Worm (Caenorhabditis elegans): ENCODE results near the gene F16B4.2.

F16B4.2 gene

DNA sequence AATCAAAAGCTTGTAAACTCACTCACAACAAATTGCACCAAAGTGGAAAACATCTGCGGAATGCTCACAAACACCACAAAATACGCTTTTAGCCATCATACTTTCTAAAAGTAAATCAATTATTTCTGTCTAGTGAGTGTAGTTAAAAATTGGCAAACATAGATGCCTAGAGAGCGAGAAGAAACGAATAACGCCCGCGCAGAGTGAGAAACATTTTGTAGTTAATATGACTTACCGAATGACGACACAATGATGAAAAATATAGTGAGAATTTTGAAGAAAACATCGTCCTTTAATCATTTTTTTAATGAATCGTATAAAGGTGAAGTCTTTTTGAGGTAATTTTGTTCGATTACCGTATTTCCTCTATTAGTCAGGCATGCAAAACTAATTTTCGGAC is 28.5 kb downstream of the F16B4.2 start, which contains the start of gene nhr-238:
nhr-238 (minus strand) TSS at position 104 of the 400 bp plus-strand sequence.
- TF ChIP-seq tbx-37 (GFP tag; conservative IDR thresholded peaks at IDR 0.05) (no peak), sea-1 (GFP tag; conservative IDR thresholded peaks at IDR 0.05) (no peak), tbx-11 (GFP tag; IDR thresholded peaks at IDR 0.05) (no peak), ceh-36 (tag; optimal IDR thresholded peaks at IDR 0.05) (no peak), hmg-4 (GFP tag; optimal IDR thresholded peaks at IDR 0.05) (no peak), ceh-13 (GFP tag; optimal IDR thresholded peaks at IDR 0.05) (no peak), pes-1 (GFP tag; IDR thresholded peaks at IDR 0.05) (no peak), ama-1 (optimal IDR thresholded peaks at IDR 0.05) (no peak), tra-4 (tag; optimal IDR thresholded peaks at IDR 0.05) (no peak), hnd-1 (tag; optimal IDR thresholded peaks at IDR 0.05) (no peak), ets-7 (tag; optimal IDR thresholded peaks at IDR 0.05) (no peak), B0310.2 (tag; optimal IDR thresholded peaks at IDR 0.05) (no peak), F13C5.2 (tag; optimal IDR thresholded peaks at IDR 0.05) (no peak), flt-1 (GFP tag; IDR thresholded peaks at IDR 0.05) (no peak), scrt-1 (GFP tag; IDR thresholded peaks at IDR 0.05) (no peak), aly-1 (tag; optimal IDR thresholded peaks at IDR 0.05) (no peak)

DNA sequence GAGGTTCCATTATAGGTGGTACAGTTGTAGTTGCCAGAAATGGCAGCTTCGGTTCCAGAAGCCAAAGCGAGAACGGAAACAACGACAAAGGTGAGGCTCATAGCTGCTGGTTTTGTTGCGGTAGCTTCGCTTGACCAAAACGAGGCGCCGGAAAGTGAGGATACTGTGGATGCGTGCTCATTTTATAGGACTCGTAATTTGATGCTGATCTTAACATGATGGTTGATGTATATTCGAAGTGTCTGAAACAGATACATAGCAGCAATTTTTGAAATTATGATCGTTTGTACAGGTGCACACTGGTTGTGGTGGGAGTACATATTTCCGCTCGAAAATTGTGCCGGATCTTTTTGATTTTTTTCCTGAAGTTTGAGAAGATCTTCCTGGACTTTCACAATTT is 30.3 kb downstream of the F16B4.2 start, which contains the start of gene Y46H3D.8:
Y46H3D.8 (minus strand) TSS at position 101 of the 400 bp plus-strand sequence.
- TF ChIP-seq ama-1 (optimal IDR thresholded peaks at IDR 0.05) (no peak), ceh-36 (tag; optimal IDR thresholded peaks at IDR 0.05) (no peak), flt-1 (GFP tag; IDR thresholded peaks at IDR 0.05) (no peak), F13C5.2 (tag; optimal IDR thresholded peaks at IDR 0.05) (no peak), pes-1 (GFP tag; IDR thresholded peaks at IDR 0.05) (no peak), aly-1 (tag; optimal IDR thresholded peaks at IDR 0.05) (no peak), hmbx-1 (tag; optimal IDR thresholded peaks at IDR 0.05) (no peak), ets-7 (tag; optimal IDR thresholded peaks at IDR 0.05) (no peak), ceh-13 (GFP tag; optimal IDR thresholded peaks at IDR 0.05) (no peak)

DNA sequence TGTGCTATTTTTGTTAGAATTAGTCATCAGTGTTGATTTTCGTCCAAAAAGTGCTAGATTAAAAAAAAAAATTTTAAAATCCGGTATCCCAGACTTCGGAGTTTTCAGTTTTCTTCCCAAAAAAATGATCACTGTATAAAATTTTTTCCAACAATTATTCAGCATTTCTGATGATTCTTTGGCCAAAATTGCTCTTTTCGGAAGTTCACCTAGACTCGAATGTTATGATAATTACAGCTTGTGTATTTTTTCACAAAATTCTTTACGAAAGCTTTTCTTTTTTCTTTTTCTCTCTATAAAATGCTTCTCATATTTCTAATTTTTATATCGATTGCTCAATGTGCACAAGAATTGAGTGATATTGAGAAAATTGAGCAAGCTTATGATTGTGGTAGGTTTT is 30.9 kb downstream of the F16B4.2 start, which contains the start of gene irld-17:
irld-17 (plus strand) TSS at position 301 of the 400 bp plus-strand sequence.
- TF ChIP-seq tra-4 (tag; optimal IDR thresholded peaks at IDR 0.05) = no peak

DNA sequence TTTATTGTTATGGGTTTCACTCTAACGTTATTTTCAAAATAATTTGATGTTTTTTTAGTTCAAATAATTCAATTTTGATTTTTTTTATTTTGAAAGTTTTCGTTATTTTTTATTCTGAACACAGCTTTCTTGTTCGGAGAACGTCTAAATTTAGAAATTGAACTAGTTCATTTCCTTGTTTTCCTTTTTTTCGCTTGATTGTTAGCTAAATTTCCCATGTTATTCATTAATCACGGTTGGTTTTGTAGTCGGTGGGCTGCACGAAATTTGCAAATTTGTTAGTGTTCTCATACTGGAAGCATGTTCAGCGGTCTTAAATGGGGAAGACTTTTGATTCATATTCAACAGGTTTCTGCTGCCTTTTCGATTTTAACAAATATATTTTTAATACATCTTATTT is 35.0 kb downstream of the F16B4.2 start, which contains the start of gene str-222:
str-222 (plus strand) TSS at position 301 of the 400 bp plus-strand sequence.
- TF ChIP-seq F13C5.2 (tag; optimal IDR thresholded peaks at IDR 0.05) (no peak), scrt-1 (GFP tag; IDR thresholded peaks at IDR 0.05) (no peak), ama-1 (optimal IDR thresholded peaks at IDR 0.05) (no peak), tra-4 (tag; optimal IDR thresholded peaks at IDR 0.05) (no peak), hmg-4 (GFP tag; optimal IDR thresholded peaks at IDR 0.05) (no peak), ceh-13 (GFP tag; optimal IDR thresholded peaks at IDR 0.05) (no peak), tbx-37 (GFP tag; conservative IDR thresholded peaks at IDR 0.05) (no peak), aly-1 (tag; optimal IDR thresholded peaks at IDR 0.05) (no peak)

DNA sequence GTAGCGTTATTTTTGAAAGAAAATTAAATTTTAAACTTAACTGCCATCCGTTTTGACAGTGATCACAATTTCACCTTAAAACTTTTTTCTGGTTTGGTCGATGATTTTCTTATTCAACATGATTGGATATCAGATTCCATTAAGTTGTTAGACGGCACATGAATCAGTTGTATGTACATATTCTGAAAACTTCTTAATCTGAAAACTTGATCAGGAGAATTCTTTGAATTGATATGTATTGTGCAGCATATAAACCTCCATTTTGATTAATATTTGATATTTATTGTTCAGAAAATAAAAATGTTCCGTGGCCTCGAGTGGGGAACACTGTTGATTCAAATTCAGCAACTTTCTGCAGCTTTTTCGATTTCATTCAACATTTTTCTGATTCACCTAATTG is 39.2 kb downstream of the F16B4.2 start, which contains the start of gene str-221:
str-221 (plus strand) TSS at position 301 of the 400 bp plus-strand sequence.
- no peak for TF ChIP-seq ceh-36 (tag; optimal IDR thresholded peaks at IDR 0.05)
- no peak for TF ChIP-seq ama-1 (optimal IDR thresholded peaks at IDR 0.05)

DNA sequence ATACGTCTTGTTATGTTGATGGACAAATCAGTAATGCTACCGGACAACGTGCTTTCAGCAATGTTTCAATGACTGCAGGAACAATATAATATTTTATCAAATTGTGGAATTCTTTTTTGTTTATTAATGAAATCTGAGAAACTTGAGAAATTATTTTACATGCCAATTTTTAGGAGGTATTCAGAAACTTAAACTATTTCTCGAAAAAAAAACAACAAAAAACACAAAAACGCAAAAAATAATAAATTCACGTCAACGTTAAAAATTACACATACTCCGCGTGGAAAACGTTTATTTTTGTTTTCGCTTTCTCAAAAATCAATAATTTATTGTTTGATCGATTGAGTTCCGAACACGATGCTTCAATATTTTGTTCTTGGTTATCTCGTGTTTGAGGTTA is 41.4 kb downstream of the F16B4.2 start, which contains the start of gene Y46H3D.1:
Y46H3D.1 (plus strand) TSS at position 301 of the 400 bp plus-strand sequence.
- TF ChIP-seq F13C5.2 (tag; optimal IDR thresholded peaks at IDR 0.05) (no peak), sea-1 (GFP tag; conservative IDR thresholded peaks at IDR 0.05) (no peak), ama-1 (optimal IDR thresholded peaks at IDR 0.05) (no peak), aly-1 (tag; optimal IDR thresholded peaks at IDR 0.05) (no peak), hmg-4 (GFP tag; optimal IDR thresholded peaks at IDR 0.05) (no peak), ceh-13 (GFP tag; optimal IDR thresholded peaks at IDR 0.05) (no peak), hmbx-1 (tag; optimal IDR thresholded peaks at IDR 0.05) (no peak), tra-4 (tag; optimal IDR thresholded peaks at IDR 0.05) (no peak), flt-1 (GFP tag; IDR thresholded peaks at IDR 0.05) (no peak), ets-7 (tag; optimal IDR thresholded peaks at IDR 0.05) (no peak), ceh-36 (tag; optimal IDR thresholded peaks at IDR 0.05) (no peak), hnd-1 (tag; optimal IDR thresholded peaks at IDR 0.05) (no peak), tbx-11 (GFP tag; IDR thresholded peaks at IDR 0.05) (no peak), pes-1 (GFP tag; IDR thresholded peaks at IDR 0.05) (no peak), scrt-1 (GFP tag; IDR thresholded peaks at IDR 0.05) (no peak)

DNA sequence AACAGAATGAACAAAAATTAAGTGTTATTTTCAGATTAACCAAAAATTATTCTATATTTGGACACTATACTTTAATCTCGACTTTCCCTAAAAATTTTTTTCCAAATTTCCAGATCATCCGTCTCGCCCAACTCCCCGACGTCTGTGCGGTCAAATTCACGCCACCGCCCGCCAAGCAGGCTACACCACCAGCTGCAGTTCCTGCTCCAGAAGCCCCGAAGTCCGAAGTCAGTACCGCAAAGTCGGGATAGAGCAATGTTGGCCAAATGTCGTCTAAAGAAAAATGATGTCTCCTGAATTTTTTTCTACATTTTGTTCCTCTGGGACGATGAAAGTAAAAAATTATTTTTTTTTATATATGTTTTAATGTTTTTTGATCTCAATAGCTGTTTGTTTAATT is 41.9 kb downstream of the F16B4.2 start:
- TF ChIP-seq sea-1 (GFP tag; conservative IDR thresholded peaks at IDR 0.05) = no peak
- TF ChIP-seq B0310.2 (tag; optimal IDR thresholded peaks at IDR 0.05) = no peak
- TF ChIP-seq ceh-13 (GFP tag; optimal IDR thresholded peaks at IDR 0.05) = no peak

DNA sequence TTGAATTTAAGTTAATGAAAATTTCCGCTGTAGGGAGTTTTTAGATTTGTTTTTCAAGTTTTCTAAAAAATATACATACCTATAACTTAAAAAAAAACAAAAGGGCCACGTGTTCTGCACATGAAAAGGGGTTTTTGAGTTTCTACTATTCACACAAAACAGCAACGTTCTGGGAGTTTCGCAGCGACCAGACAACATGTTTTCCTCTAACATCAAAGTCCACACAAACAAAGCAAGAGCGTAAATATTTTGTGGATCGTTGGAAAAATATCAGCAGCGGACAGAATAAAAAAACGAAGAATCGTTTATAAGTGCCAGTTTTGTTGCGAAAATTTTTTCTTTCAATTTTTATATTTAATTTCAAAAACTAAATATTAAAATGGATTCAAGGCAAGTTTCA is 43.0 kb downstream of the F16B4.2 start, which contains the start of gene alh-2:
alh-2 (plus strand) TSS at position 284 of the 400 bp plus-strand sequence.
- TF ChIP-seq flt-1 (GFP tag; IDR thresholded peaks at IDR 0.05) (no peak), tbx-37 (GFP tag; conservative IDR thresholded peaks at IDR 0.05) (no peak), ceh-36 (tag; optimal IDR thresholded peaks at IDR 0.05) (no peak), ceh-13 (GFP tag; optimal IDR thresholded peaks at IDR 0.05) (no peak), pes-1 (GFP tag; IDR thresholded peaks at IDR 0.05) (no peak), scrt-1 (GFP tag; IDR thresholded peaks at IDR 0.05) (no peak), sea-1 (GFP tag; conservative IDR thresholded peaks at IDR 0.05) (no peak), hnd-1 (tag; optimal IDR thresholded peaks at IDR 0.05) (no peak), hmbx-1 (tag; optimal IDR thresholded peaks at IDR 0.05) (no peak), tra-4 (tag; optimal IDR thresholded peaks at IDR 0.05) (no peak), B0310.2 (tag; optimal IDR thresholded peaks at IDR 0.05) (no peak), F13C5.2 (tag; optimal IDR thresholded peaks at IDR 0.05) (no peak), hmg-4 (GFP tag; optimal IDR thresholded peaks at IDR 0.05) (no peak), ama-1 (optimal IDR thresholded peaks at IDR 0.05) (no peak), ets-7 (tag; optimal IDR thresholded peaks at IDR 0.05) (no peak), tbx-11 (GFP tag; IDR thresholded peaks at IDR 0.05) (no peak), aly-1 (tag; optimal IDR thresholded peaks at IDR 0.05) (no peak)

Data from whole organism, early embryonic.